Worm (Caenorhabditis elegans): ENCODE results near the gene ing-3.
"Not testable (repeated sequence)": the region's sequence is repeated elsewhere in the genome, so short reads cannot be mapped to it uniquely, and the experiment has no call there.

ce11 chrII:13835724-13836307, 40.0 kb upstream of the ing-3 start, which contains the start of gene ins-37:
- not testable (repeated sequence) for TF ChIP-seq unc-3 (GFP tag; conservative IDR thresholded peaks at IDR 0.05); unc-3 (tag; optimal IDR thresholded peaks at IDR 0.05); ama-1 (optimal IDR thresholded peaks at IDR 0.05); fkh-10 (GFP tag; optimal IDR thresholded peaks at IDR 0.05); dve-1 (tag; optimal IDR thresholded peaks at IDR 0.05); odd-2 (tag; optimal IDR thresholded peaks at IDR 0.05); npax-4 (tag; optimal IDR thresholded peaks at IDR 0.05); elt-2 (tag; optimal IDR thresholded peaks at IDR 0.05); pag-3 (tag; optimal IDR thresholded peaks at IDR 0.05; ENCODE audit: borderline replicate concordance); ceh-18 (tag; optimal IDR thresholded peaks at IDR 0.05); K09A11.1 (tag; optimal IDR thresholded peaks at IDR 0.05; ENCODE audit: insufficient read depth); unc-55 (GFP tag; optimal IDR thresholded peaks at IDR 0.05); nhr-11 (tag; optimal IDR thresholded peaks at IDR 0.05); ceh-45 (GFP tag; IDR thresholded peaks at IDR 0.05); sox-4 (tag; optimal IDR thresholded peaks at IDR 0.05)
